Fruit fly (Drosophila melanogaster) whole organism, wandering third instar larva: ENCODE data around the gene Cpr11A.

Experiments used
- Abd-B ChIP-seq: fragments of >200 bp; optimal IDR thresholded peaks from 2 replicates; lab custom pipeline; 2017; ENCODE audit warnings: missing biosample characterization, missing genetic modification characterization
- CG9705 ChIP-seq: fragments of 200-800 bp; sonication (Bioruptor generic); optimal IDR thresholded peaks from 2 replicates; lab custom pipeline; 2018; ENCODE audit warnings: missing biosample characterization, mild to moderate bottlenecking, missing genetic modification characterization
- CrebA ChIP-seq: fragments of 200-800 bp; sonication (Bioruptor generic); optimal IDR thresholded peaks from 2 replicates; lab custom pipeline; 2016; ENCODE audit warnings: missing biosample characterization, mild to moderate bottlenecking, missing genetic modification characterization, borderline replicate concordance
- Dfd ChIP-seq: fragments of >200 bp; optimal IDR thresholded peaks from 2 replicates; lab custom pipeline; 2017; ENCODE audit warnings: missing biosample characterization, missing genetic modification characterization
- Dif ChIP-seq: fragments of 200-275, 200-300 bp; sonication (Bioruptor generic); optimal IDR thresholded peaks from 2 replicates; lab custom pipeline; 2018; ENCODE audit warnings: missing biosample characterization, missing genetic modification characterization; ENCODE audit not compliant: partially characterized antibody
- GATAd ChIP-seq: sonication (Bioruptor generic); optimal IDR thresholded peaks from 2 replicates; lab custom pipeline; 2016; ENCODE audit warnings: missing biosample characterization, missing genetic modification characterization
- HLH106 ChIP-seq: fragments of 200-800 bp; optimal IDR thresholded peaks from 3 replicates; lab custom pipeline; 2019; ENCODE audit warnings: missing biosample characterization, mild to moderate bottlenecking, missing genetic modification characterization, moderate library complexity
- Hnf4 ChIP-seq: fragments of 200-800 bp; sonication (Bioruptor generic); optimal IDR thresholded peaks from 2 replicates; lab custom pipeline; 2016; ENCODE audit warnings: missing biosample characterization, mild to moderate bottlenecking, missing genetic modification characterization
- Hr78 ChIP-seq: fragments of >200 bp; optimal IDR thresholded peaks from 2 replicates; lab custom pipeline; 2017; ENCODE audit warnings: missing biosample characterization, missing genetic modification characterization
- Hr83 ChIP-seq: fragments of 200-300 bp; sonication (Bioruptor generic); optimal IDR thresholded peaks from 2 replicates; lab custom pipeline; 2016; ENCODE audit warnings: missing biosample characterization, mild to moderate bottlenecking, missing genetic modification characterization, moderate library complexity; ENCODE audit not compliant: poor library complexity, severe bottlenecking
- Jra ChIP-seq: sonication (Bioruptor generic); optimal IDR thresholded peaks from 2 replicates; lab custom pipeline; 2016; ENCODE audit warnings: missing biosample characterization, missing genetic modification characterization
- Mio ChIP-seq: sonication (Bioruptor generic); optimal IDR thresholded peaks from 2 replicates; lab custom pipeline; 2016; ENCODE audit warnings: missing biosample characterization, missing genetic modification characterization
- Myc ChIP-seq: fragments of >200 bp; optimal IDR thresholded peaks from 2 replicates; lab custom pipeline; 2017
- N ChIP-seq: fragments of >200 bp; optimal IDR thresholded peaks from 2 replicates; lab custom pipeline; 2018; ENCODE audit warnings: missing biosample characterization, missing external identifiers, missing genetic modification characterization
- OdsH ChIP-seq: fragments of 200-800 bp; sonication (Bioruptor generic); optimal IDR thresholded peaks from 2 replicates; lab custom pipeline; 2016; ENCODE audit warnings: missing biosample characterization, mild to moderate bottlenecking, missing genetic modification characterization
- Rel ChIP-seq, 2 experiments: fragments of 200-800 bp; sonication (Bioruptor generic) in 1 of 2; optimal IDR thresholded peaks; 2 replicates in 1 of 2; 3 replicates in 1 of 2; lab custom pipeline; 2016 to 2019; ENCODE audit warnings: mild to moderate bottlenecking in 2 of 2, missing biosample characterization in 2 of 2, missing genetic modification characterization in 2 of 2, moderate library complexity in 1 of 2
- Sp1 ChIP-seq: fragments of 200-800 bp; sonication (Bioruptor generic); optimal IDR thresholded peaks from 3 replicates; lab custom pipeline; 2019; ENCODE audit warnings: missing biosample characterization, mild to moderate bottlenecking, missing genetic modification characterization, moderate library complexity
- br ChIP-seq: fragments of 200-800 bp; sonication (Bioruptor generic); optimal IDR thresholded peaks from 2 replicates; lab custom pipeline; 2016; ENCODE audit warnings: missing biosample characterization, missing genetic modification characterization
- dl ChIP-seq, 2 experiments: fragments of 175-275, 200-275 bp in 1 of 2; fragments of 200-275 bp in 1 of 2; sonication (Bioruptor generic); optimal IDR thresholded peaks; lab custom pipeline; 2018; ENCODE audit warnings: mild to moderate bottlenecking in 2 of 2, missing biosample characterization in 2 of 2, missing genetic modification characterization in 2 of 2, moderate library complexity in 2 of 2; ENCODE audit not compliant: partially characterized antibody in 2 of 2, insufficient read depth in 1 of 2
- dmrt93B ChIP-seq: fragments of 200-800 bp; sonication (Bioruptor generic); optimal IDR thresholded peaks from 2 replicates; lab custom pipeline; 2018; ENCODE audit warnings: missing biosample characterization, mild to moderate bottlenecking, missing genetic modification characterization
- foxo ChIP-seq, 2 experiments: fragments of 200-800 bp; sonication (Bioruptor generic); optimal IDR thresholded peaks; 2 replicates in 1 of 2; 3 replicates in 1 of 2; lab custom pipeline; 2016 to 2017; ENCODE audit warnings: missing biosample characterization in 2 of 2, missing genetic modification characterization in 2 of 2
- fru ChIP-seq: fragments of 200-800 bp; sonication (Bioruptor generic); optimal IDR thresholded peaks from 3 replicates; lab custom pipeline; 2016; ENCODE audit warnings: missing biosample characterization, mild to moderate bottlenecking, missing genetic modification characterization
- h ChIP-seq: fragments of 200-800 bp; sonication (Bioruptor generic); optimal IDR thresholded peaks from 3 replicates; lab custom pipeline; 2016; ENCODE audit warnings: missing biosample characterization, mild to moderate bottlenecking, missing genetic modification characterization
- jim ChIP-seq: fragments of 175-275, 200-325 bp; sonication (Bioruptor generic); optimal IDR thresholded peaks from 2 replicates; lab custom pipeline; 2016; ENCODE audit warnings: missing biosample characterization, mild to moderate bottlenecking, missing genetic modification characterization
- pan ChIP-seq: fragments of >200 bp; optimal IDR thresholded peaks from 2 replicates; lab custom pipeline; 2017
- rgr ChIP-seq: fragments of 200-800 bp; sonication (Bioruptor generic); optimal IDR thresholded peaks from 3 replicates; lab custom pipeline; 2016; ENCODE audit warnings: missing biosample characterization, mild to moderate bottlenecking, missing genetic modification characterization
- sage ChIP-seq: fragments of 200-800 bp; sonication (Bioruptor generic); optimal IDR thresholded peaks from 2 replicates; lab custom pipeline; 2016; ENCODE audit warnings: missing biosample characterization, mild to moderate bottlenecking, missing genetic modification characterization
- sv ChIP-seq: fragments of 200-800 bp; sonication (Bioruptor generic); optimal IDR thresholded peaks from 3 replicates; lab custom pipeline; 2016; ENCODE audit warnings: missing biosample characterization, missing genetic modification characterization
- tai ChIP-seq: sonication (Bioruptor generic); optimal IDR thresholded peaks from 2 replicates; lab custom pipeline; 2016; ENCODE audit warnings: missing biosample characterization, missing genetic modification characterization
- woc ChIP-seq: sonication (Bioruptor generic); optimal IDR thresholded peaks from 2 replicates; lab custom pipeline; 2016; ENCODE audit warnings: missing biosample characterization, mild to moderate bottlenecking, missing genetic modification characterization

The Cpr11A gene

DNA sequence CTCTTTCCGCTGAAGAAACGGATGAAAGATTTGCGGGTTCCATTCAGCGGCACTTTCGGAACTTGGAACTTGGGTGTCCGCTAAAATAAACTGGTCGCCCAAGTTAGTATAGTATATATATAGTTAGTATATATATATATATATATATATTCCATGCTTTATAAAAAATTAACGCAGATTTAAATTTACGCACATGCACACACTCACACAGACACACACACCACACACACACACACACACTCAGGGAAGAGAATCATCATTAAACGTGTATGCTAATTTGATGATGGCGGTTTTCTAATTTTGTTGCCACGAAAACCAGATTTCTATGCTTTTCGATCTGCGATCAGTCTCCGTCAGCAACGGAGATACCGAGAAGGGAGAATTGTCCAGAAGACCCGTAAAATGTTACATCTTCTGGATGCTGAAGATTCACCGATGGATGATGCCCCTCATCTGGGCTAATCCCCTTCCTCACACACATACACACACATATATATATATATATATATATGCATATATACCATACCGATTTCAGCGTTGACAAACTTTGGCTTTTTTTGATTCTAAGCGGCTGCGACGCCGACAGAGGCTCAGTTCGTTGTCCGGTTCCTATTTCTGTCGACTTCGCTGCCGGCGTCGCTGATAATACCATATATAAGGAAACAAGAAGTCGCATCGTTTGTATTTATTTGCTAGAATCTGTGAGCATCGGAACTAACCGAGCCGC is at the start of gene Cpr11A:
Gene Cpr11A, plus strand, starts transcription at position 677 of the 727 bp plus-strand sequence.
- TF ChIP-seq Rel (GFP tag; optimal IDR thresholded peaks at IDR 0.05; lab: Kevin White, UChicago), result no peak
- no peak for TF ChIP-seq Rel (tag; optimal IDR thresholded peaks at IDR 0.05; lab: Kevin White, UChicago)
- TF ChIP-seq CrebA (GFP tag; lab: Kevin White, UChicago), result no peak
- no peak for TF ChIP-seq Mio (GFP tag; lab: Kevin White, UChicago)
- no peak for TF ChIP-seq tai
- no peak for TF ChIP-seq jim
- no peak for TF ChIP-seq N (GFP tag; lab: Kevin White, UChicago)
- TF ChIP-seq CG9705 (GFP tag; lab: Kevin White, UChicago), result no peak
- TF ChIP-seq dl (GFP tag; optimal IDR thresholded peaks at IDR 0.05; lab: Kevin White, UChicago; ENCODE audit: insufficient read depth in 1 of 2, partially characterized antibody in 2 of 2), result no peak
- TF ChIP-seq HLH106 (tag; lab: Kevin White, UChicago), result no peak
- TF ChIP-seq h (GFP tag; lab: Kevin White, UChicago), result no peak
- TF ChIP-seq sv (GFP tag; lab: Kevin White, UChicago), result no peak
- TF ChIP-seq sage (GFP tag; lab: Kevin White, UChicago), result no peak
- TF ChIP-seq Hr83, result no peak
- TF ChIP-seq foxo (GFP tag; optimal IDR thresholded peaks at IDR 0.05; lab: Kevin White, UChicago), result no peak
- no peak for TF ChIP-seq pan (lab: Kevin White, UChicago)

- TF ChIP-seq pan (lab: Kevin White, UChicago) (no peak), sv (GFP tag; lab: Kevin White, UChicago) (no peak), dl (GFP tag; optimal IDR thresholded peaks at IDR 0.05; lab: Kevin White, UChicago; ENCODE audit: insufficient read depth in 1 of 2, partially characterized antibody in 2 of 2) (no peak), rgr (GFP tag; lab: Kevin White, UChicago) (no peak), N (GFP tag; lab: Kevin White, UChicago) (no peak), Myc (lab: Kevin White, UChicago) (no peak), foxo (GFP tag; optimal IDR thresholded peaks at IDR 0.05; lab: Kevin White, UChicago) (no peak), Mio (GFP tag; lab: Kevin White, UChicago) (no peak)
Measured at dm6 chrX:12437099-12437498, 49.7 kb upstream of the Cpr11A start.

DNA sequence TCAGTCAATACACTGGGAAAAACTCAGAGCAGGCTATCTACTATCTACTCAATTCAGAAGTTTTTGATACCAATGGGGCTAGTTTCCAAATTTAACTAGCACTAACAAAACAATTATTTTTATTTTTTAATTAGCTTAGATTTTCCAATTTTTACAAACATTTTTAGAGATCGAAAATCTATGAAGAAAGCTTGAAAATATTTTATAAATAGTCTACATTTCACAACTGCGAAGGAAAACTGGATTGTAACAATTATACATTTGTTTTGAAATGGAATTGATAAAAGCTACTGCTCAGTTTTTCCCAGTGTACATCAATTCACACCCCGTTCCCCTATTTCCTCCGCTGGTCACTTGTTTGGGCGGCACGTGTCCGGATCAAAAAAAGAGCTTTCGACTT is 38.9 kb upstream of the Cpr11A start:
- TF ChIP-seq sage (GFP tag; lab: Kevin White, UChicago), result no peak
- TF ChIP-seq Dfd (GFP tag; lab: Kevin White, UChicago), result no peak
- TF ChIP-seq h (GFP tag; lab: Kevin White, UChicago), result no peak
- no peak for TF ChIP-seq Mio (GFP tag; lab: Kevin White, UChicago)
- no peak for TF ChIP-seq Sp1
- no peak for TF ChIP-seq N (GFP tag; lab: Kevin White, UChicago)
- TF ChIP-seq Dif, result no peak
- TF ChIP-seq CG9705 (GFP tag; lab: Kevin White, UChicago), result no peak
- no peak for TF ChIP-seq dmrt93B
- TF ChIP-seq fru (GFP tag; lab: Kevin White, UChicago), result no peak
- TF ChIP-seq woc (GFP tag; lab: Kevin White, UChicago), result no peak
- TF ChIP-seq rgr (GFP tag; lab: Kevin White, UChicago), result no peak

DNA sequence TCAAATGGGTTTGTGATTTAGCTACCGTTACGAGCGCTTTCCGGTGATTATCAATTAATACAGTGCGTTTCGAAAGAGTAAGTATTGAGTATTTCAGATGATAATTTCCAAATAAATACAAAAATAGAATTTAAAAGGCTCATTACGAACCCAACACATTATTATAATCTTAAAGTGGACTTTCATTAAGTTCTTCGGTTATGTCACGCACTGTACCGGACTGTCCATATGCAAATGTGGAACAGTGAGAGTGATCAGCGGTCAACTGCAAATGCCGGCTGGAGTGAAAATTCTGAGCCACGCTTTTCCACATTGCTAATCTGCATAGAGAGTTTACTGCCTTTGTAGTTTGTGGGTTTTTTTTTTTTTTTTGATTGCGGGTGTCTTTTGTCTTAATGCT is 33.1 kb upstream of the Cpr11A start:
- TF ChIP-seq GATAd (GFP tag; lab: Kevin White, UChicago) (no peak), woc (GFP tag; lab: Kevin White, UChicago) (no peak), foxo (GFP tag; optimal IDR thresholded peaks at IDR 0.05; lab: Kevin White, UChicago) (no peak), sage (GFP tag; lab: Kevin White, UChicago) (no peak), OdsH (GFP tag; lab: Kevin White, UChicago) (no peak), Sp1 (no peak), Hr78 (GFP tag; lab: Kevin White, UChicago) (no peak), jim (no peak), rgr (GFP tag; lab: Kevin White, UChicago) (no peak), Hnf4 (GFP tag; lab: Kevin White, UChicago) (no peak), Jra (GFP tag; lab: Kevin White, UChicago) (no peak), Abd-B (GFP tag; lab: Kevin White, UChicago) (no peak), br (GFP tag; lab: Kevin White, UChicago) (no peak), fru (GFP tag; lab: Kevin White, UChicago) (no peak), dl (GFP tag; optimal IDR thresholded peaks at IDR 0.05; lab: Kevin White, UChicago; ENCODE audit: insufficient read depth in 1 of 2, partially characterized antibody in 2 of 2) (no peak)
